Fruit fly (Drosophila melanogaster): ENCODE measurements around the gene cad.

The cad gene

DNA sequence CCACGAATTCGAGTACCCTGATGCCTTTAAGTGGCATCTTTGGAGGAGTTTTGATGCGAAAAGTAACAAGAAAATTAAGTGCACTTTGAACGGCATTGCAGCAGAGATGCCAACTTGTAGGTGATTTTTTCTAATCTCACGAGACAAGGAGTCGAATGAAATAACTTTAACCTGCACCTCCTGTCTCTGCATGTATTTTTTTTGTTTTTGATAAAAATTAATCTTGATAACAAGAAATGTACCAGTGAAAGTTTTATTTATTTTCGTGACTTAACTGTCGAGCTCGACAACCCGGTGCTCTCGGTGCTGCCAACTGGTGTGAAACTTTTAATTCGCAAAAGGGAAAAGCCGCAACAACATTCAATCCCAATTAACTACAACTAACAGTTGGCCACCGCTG, 18.4 kb upstream of the cad start, which contains the start of the genes Amacr and Ns4 (continued):
- TF ChIP-seq CG10979 (tag; optimal IDR thresholded peaks at IDR 0.05) (peak; percentile 25), CG9727 (GFP tag; optimal IDR thresholded peaks at IDR 0.05) (peak; percentile 48), Fer3 (tag; optimal IDR thresholded peaks at IDR 0.05) (peak; percentile 12), CG17361 (GFP tag; IDR thresholded peaks at IDR 0.05) (no peak), CG16779 (GFP tag; IDR thresholded peaks at IDR 0.05) (no peak), CG17385 (GFP tag; optimal IDR thresholded peaks at IDR 0.05) (peak; percentile 75), GATAe (GFP tag; conservative IDR thresholded peaks at IDR 0.05) (no peak), CG17612 (GFP tag; IDR thresholded peaks at IDR 0.05) (no peak), psq (GFP tag; optimal IDR thresholded peaks at IDR 0.05) (no peak), CG12942 (GFP tag; optimal IDR thresholded peaks at IDR 0.05) (peak; percentile 20), al (GFP tag; IDR thresholded peaks at IDR 0.05) (peak; percentile 62), Hey (tag; optimal IDR thresholded peaks at IDR 0.05) (no peak), CG2678 (tag; optimal IDR thresholded peaks at IDR 0.05) (no peak), dmrt11E (tag; optimal IDR thresholded peaks at IDR 0.05) (peak; percentile 27), CG17829 (tag; optimal IDR thresholded peaks at IDR 0.05) (peak; percentile 26), gem (tag; optimal IDR thresholded peaks at IDR 0.05) (no peak), D (optimal IDR thresholded peaks at IDR 0.05) (no peak), D (GFP tag; optimal IDR thresholded peaks at IDR 0.05) (no peak), CG34376 (GFP tag; optimal IDR thresholded peaks at IDR 0.05) (peak; percentile 18), CG10147 (GFP tag; optimal IDR thresholded peaks at IDR 0.05) (no peak), knrl (GFP tag; IDR thresholded peaks at IDR 0.05; ENCODE audit: partially characterized antibody) (no peak; the same call in 2 of the 3 replicates), NC2β (GFP tag; optimal IDR thresholded peaks at IDR 0.05) (peak; percentile 25), ems (GFP tag; optimal IDR thresholded peaks at IDR 0.05) (peak; percentile 55), HLH3B (GFP tag; IDR thresholded peaks at IDR 0.05) (no peak), CG10366 (GFP tag; IDR thresholded peaks at IDR 0.05) (peak; percentile 52), CG6272 (GFP tag; IDR thresholded peaks at IDR 0.05) (no peak), toy (GFP tag; IDR thresholded peaks at IDR 0.05) (no peak), Hmr (GFP tag; optimal IDR thresholded peaks at IDR 0.05) (no peak), CG8089 (GFP tag; optimal IDR thresholded peaks at IDR 0.05) (peak; percentile 18), CG7839 (tag; optimal IDR thresholded peaks at IDR 0.05) (no peak), CG30431 (GFP tag; optimal IDR thresholded peaks at IDR 0.05) (peak; percentile 13), Hr39 (optimal IDR thresholded peaks at IDR 0.05) (no peak), CG12219 (GFP tag; optimal IDR thresholded peaks at IDR 0.05) (no peak), E2f2 (GFP tag; IDR thresholded peaks at IDR 0.05) (peak; percentile 38; the same call in 1 of the 2 replicates), cas (GFP tag; IDR thresholded peaks at IDR 0.05) (no peak), CG14860 (GFP tag; IDR thresholded peaks at IDR 0.05; ENCODE audit: partially characterized antibody) (no peak)

- TF ChIP-seq org-1 (GFP tag; optimal IDR thresholded peaks at IDR 0.05) (no peak), CG33213 (GFP tag; optimal IDR thresholded peaks at IDR 0.05) (peak; percentile 26), Abd-B (GFP tag; optimal IDR thresholded peaks at IDR 0.05) (peak; percentile 50), unpg (GFP tag; optimal IDR thresholded peaks at IDR 0.05) (peak; percentile 38), CG6175 (GFP tag; IDR thresholded peaks at IDR 0.05) (no peak), CG4424 (GFP tag; optimal IDR thresholded peaks at IDR 0.05) (peak; percentile 4), CG3838 (GFP tag; optimal IDR thresholded peaks at IDR 0.05) (no peak), amos (GFP tag; IDR thresholded peaks at IDR 0.05; ENCODE audit: partially characterized antibody) (peak; percentile 21; the same call in 1 of the 2 replicates), zf30C (GFP tag; optimal IDR thresholded peaks at IDR 0.05) (no peak), CG12391 (tag; optimal IDR thresholded peaks at IDR 0.05) (peak; percentile 63), B-H2 (GFP tag; optimal IDR thresholded peaks at IDR 0.05) (peak; percentile 29), stwl (tag; optimal IDR thresholded peaks at IDR 0.05) (peak; percentile 73), HmgZ (tag; optimal IDR thresholded peaks at IDR 0.05) (peak; percentile 49), row (GFP tag; IDR thresholded peaks at IDR 0.05) (peak; percentile 56), ewg (GFP tag; optimal IDR thresholded peaks at IDR 0.05) (peak; percentile 41), CG10366 (GFP tag; IDR thresholded peaks at IDR 0.05) (no peak), CG3065 (GFP tag; optimal IDR thresholded peaks at IDR 0.05) (no peak), CHES-1-like (GFP tag; optimal IDR thresholded peaks at IDR 0.05) (peak; percentile 36), CG12104 (GFP tag; optimal IDR thresholded peaks at IDR 0.05) (peak; percentile 42)
These were observed 12.7 kb upstream of the cad start, which contains the start of the genes Rhau and dia for dm6 chr2L:20757808-20758187. Gene Rhau, minus strand, starts transcription at chr2L:20757985. Gene dia, plus strand, starts transcription at chr2L:20758144.

Data from whole organism, embryonic.